Worm (Caenorhabditis elegans) whole organism, young adult: Measurements from ENCODE around the gene srd-50.

ENCODE experiments used
- B0035.1 ChIP-seq: sonication (generic microtip); optimal IDR thresholded peaks from 2 replicates; lab custom pipeline; 2016; ENCODE audit warnings: missing genetic modification characterization, mild to moderate bottlenecking, missing compliant biosample characterization, missing genotype, missing genetic modification reagents
- dox-1 ChIP-seq: fragments of 200-800 bp; sonication (Bioruptor generic); IDR thresholded peaks from 2 replicates; pipeline ENCODE4 v1.3.6; 2022; ENCODE audit warnings: missing genetic modification reagents, missing genetic modification characterization, missing compliant biosample characterization
- snpc-1.1 ChIP-seq: sonication (generic microtip); optimal IDR thresholded peaks from 2 replicates; lab custom pipeline; 2017; ENCODE audit warnings: missing genetic modification characterization, mild to moderate bottlenecking, missing compliant biosample characterization, antibody characterized with exemption, moderate library complexity, missing genotype, missing genetic modification reagents; ENCODE audit not compliant: insufficient read depth
- unc-130 ChIP-seq: sonication (generic microtip); optimal IDR thresholded peaks from 2 replicates; lab custom pipeline; 2016; ENCODE audit warnings: missing genetic modification reagents, missing genetic modification characterization, missing compliant biosample characterization

DNA sequence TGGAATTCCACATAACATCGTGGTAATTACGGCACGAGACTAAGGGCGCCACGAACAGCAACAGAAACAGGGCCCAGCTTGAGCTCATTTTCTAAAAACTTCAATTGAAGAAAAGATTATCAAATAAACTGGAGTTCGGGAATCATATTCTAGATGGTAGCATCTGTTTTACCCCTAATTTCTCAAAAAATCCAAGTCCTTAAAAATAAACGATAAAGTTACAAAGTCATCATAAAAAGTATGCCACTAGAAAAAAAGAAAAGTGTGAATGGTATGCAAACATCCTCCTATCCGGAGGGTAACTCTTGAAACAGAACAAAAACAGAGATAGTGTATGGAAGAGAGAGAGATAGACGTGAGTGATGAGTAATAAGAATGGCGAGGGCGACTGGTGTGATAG, 4.2 kb downstream of the srd-50 start, which contains the start of gene efn-3:
- TF ChIP-seq dox-1 (no peak), unc-130 (GFP tag; lab: Kevin White, UChicago) (no peak), snpc-1.1 (tag; lab: Kevin White, UChicago) (no peak), B0035.1 (tag; lab: Kevin White, UChicago) (no peak)
